Worm (Caenorhabditis elegans): ENCODE results near the gene srw-60.

srw-60 gene

ce11 chrII:2976597-2976996 lies 18.2 kb downstream of the srw-60 start, which contains the start of gene nhr-88 (continued):
- TF ChIP-seq lir-3 (tag; optimal IDR thresholded peaks at IDR 0.05; ENCODE audit: poor library complexity) (no peak), skn-1 (tag; optimal IDR thresholded peaks at IDR 0.05) (no peak), nhr-47 (tag; optimal IDR thresholded peaks at IDR 0.05) (peak; percentile 36), lin-14 (GFP tag; optimal IDR thresholded peaks at IDR 0.05) (peak; percentile 79), grh-1 (GFP tag; IDR thresholded peaks at IDR 0.05) (no peak), alr-1 (tag; optimal IDR thresholded peaks at IDR 0.05; ENCODE audit: borderline replicate concordance) (no peak), pax-3 (tag; optimal IDR thresholded peaks at IDR 0.05) (no peak), elt-2 (tag; optimal IDR thresholded peaks at IDR 0.05) (no peak), elt-3 (tag; optimal IDR thresholded peaks at IDR 0.05) (no peak), swsn-7 (tag; optimal IDR thresholded peaks at IDR 0.05) (peak; percentile 9), egl-13 (tag; optimal IDR thresholded peaks at IDR 0.05) (peak; percentile 38)

ce11 chrII:2977652-2978051 lies 19.2 kb downstream of the srw-60 start:
- TF ChIP-seq blmp-1 (tag; optimal IDR thresholded peaks at IDR 0.05), result peak; percentile 89
- TF ChIP-seq lsy-2 (tag; optimal IDR thresholded peaks at IDR 0.05), result peak in 1 of 2 experiments; percentile 3
- no peak for TF ChIP-seq ama-1 (optimal IDR thresholded peaks at IDR 0.05)
- TF ChIP-seq unc-98 (GFP tag; IDR thresholded peaks at IDR 0.05), result no peak
- no peak for TF ChIP-seq F16B12.6 (tag; optimal IDR thresholded peaks at IDR 0.05)
- peak; percentile 68 for TF ChIP-seq grh-1 (GFP tag; IDR thresholded peaks at IDR 0.05)
- peak in 1 of 3 experiments; percentile 21 for TF ChIP-seq dpl-1 (GFP tag; optimal IDR thresholded peaks at IDR 0.05)
- TF ChIP-seq lin-14 (GFP tag; optimal IDR thresholded peaks at IDR 0.05), result peak; percentile 29
- no peak for TF ChIP-seq nhr-237 (tag; optimal IDR thresholded peaks at IDR 0.05)
- peak in 1 of 2 experiments; percentile 7 for TF ChIP-seq efl-1 (optimal IDR thresholded peaks at IDR 0.05)
- no peak for TF ChIP-seq efl-1 (GFP tag; optimal IDR thresholded peaks at IDR 0.05 in 1 of 2)
- peak; percentile 88 for TF ChIP-seq nhr-85 (tag)
- TF ChIP-seq lin-35 (GFP tag; optimal IDR thresholded peaks at IDR 0.05), result peak in 1 of 2 experiments; percentile 45
- TF ChIP-seq snu-23 (GFP tag; optimal IDR thresholded peaks at IDR 0.05), result peak; percentile 6

- TF ChIP-seq pax-3 (tag; optimal IDR thresholded peaks at IDR 0.05) (no peak), lsy-2 (tag; optimal IDR thresholded peaks at IDR 0.05) (no peak), C16A3.4 (tag; optimal IDR thresholded peaks at IDR 0.05) (no peak), nhr-12 (tag; optimal IDR thresholded peaks at IDR 0.05) (no peak), nhr-77 (tag; optimal IDR thresholded peaks at IDR 0.05) (no peak), unc-98 (GFP tag; IDR thresholded peaks at IDR 0.05) (no peak), xbp-1 (tag; optimal IDR thresholded peaks at IDR 0.05) (no peak), grh-1 (GFP tag; IDR thresholded peaks at IDR 0.05) (no peak), jun-1 (tag; optimal IDR thresholded peaks at IDR 0.05) (no peak), fos-1 (tag; optimal IDR thresholded peaks at IDR 0.05) (no peak), ztf-4 (tag; optimal IDR thresholded peaks at IDR 0.05) (no peak), lin-39 (tag; optimal IDR thresholded peaks at IDR 0.05) (no peak)
These were observed 20.7 kb downstream of the srw-60 start for ce11 chrII:2979061-2979460.

- TF ChIP-seq C34B4.2 (tag; optimal IDR thresholded peaks at IDR 0.05) (no peak), irx-1 (tag; optimal IDR thresholded peaks at IDR 0.05) (no peak), lin-15B (tag; optimal IDR thresholded peaks at IDR 0.05) (no peak), fkh-10 (GFP tag; optimal IDR thresholded peaks at IDR 0.05) (no peak), fkh-8 (tag; optimal IDR thresholded peaks at IDR 0.05) (no peak)
These were observed 26.0 kb downstream of the srw-60 start for ce11 chrII:2984383-2984782.

DNA sequence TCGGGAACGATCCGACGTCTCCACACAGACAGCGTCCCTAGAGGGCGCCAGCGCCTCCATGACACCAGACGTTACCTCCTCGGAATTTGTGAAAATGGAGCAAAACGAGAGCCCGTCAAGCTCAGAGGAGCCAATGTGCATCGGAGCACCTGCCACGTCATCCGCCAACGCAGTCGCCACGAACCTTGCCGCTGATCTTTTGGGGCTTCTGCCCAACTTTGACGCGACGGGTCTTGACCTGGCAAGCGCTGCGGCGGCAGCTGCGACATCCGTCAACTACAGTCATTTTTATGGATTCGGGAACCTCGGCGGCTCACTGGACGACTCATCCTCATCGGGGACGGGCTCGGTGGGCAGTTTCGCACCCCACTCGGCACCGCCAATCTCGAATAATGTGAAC lies 27.0 kb downstream of the srw-60 start:
- TF ChIP-seq ces-1 (GFP tag; optimal IDR thresholded peaks at IDR 0.05), result no peak
- TF ChIP-seq nhr-90 (tag; optimal IDR thresholded peaks at IDR 0.05; ENCODE audit: poor library complexity), result no peak
- TF ChIP-seq nhr-77 (tag; optimal IDR thresholded peaks at IDR 0.05), result no peak
- TF ChIP-seq sox-4 (tag; optimal IDR thresholded peaks at IDR 0.05), result no peak
- no peak for TF ChIP-seq hlh-17 (GFP tag; optimal IDR thresholded peaks at IDR 0.05; ENCODE audit: borderline replicate concordance)
- TF ChIP-seq mef-2 (tag; optimal IDR thresholded peaks at IDR 0.05), result no peak
- no peak for TF ChIP-seq ceh-63 (GFP tag; optimal IDR thresholded peaks at IDR 0.05)
- no peak for TF ChIP-seq dsc-1 (tag; optimal IDR thresholded peaks at IDR 0.05)
